Worm (Caenorhabditis elegans): ENCODE data around the gene abu-10.

abu-10 gene

DNA sequence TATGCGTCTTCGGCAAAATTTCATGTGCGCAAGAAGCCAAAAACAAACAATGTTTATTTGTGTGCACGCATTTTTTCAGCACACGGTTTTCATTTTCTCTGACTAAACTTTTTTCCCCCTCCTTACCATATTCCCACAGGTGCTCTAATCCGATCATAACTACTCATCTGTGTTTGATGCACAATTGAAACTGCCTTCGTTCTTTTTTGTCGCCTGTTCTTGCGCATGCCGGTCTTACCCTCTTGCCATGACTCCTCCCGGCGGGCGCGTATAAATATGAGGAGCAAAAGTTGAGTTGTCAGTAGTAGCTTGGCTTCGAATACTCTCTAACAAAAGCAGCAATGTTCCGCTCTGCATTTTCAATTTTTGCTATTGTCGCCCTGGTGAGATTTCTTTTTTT, at the start of gene abu-10:
Gene abu-10, plus strand, starts transcription at position 301 of the 400 bp plus-strand sequence.
- TF ChIP-seq egl-13 (tag; optimal IDR thresholded peaks at IDR 0.05) (no peak), nhr-84 (tag; optimal IDR thresholded peaks at IDR 0.05) (no peak), ztf-4 (tag; optimal IDR thresholded peaks at IDR 0.05) (no peak), C34B4.2 (tag; optimal IDR thresholded peaks at IDR 0.05) (no peak), pag-3 (tag; optimal IDR thresholded peaks at IDR 0.05; ENCODE audit: borderline replicate concordance, insufficient read depth) (no peak), swsn-7 (tag; optimal IDR thresholded peaks at IDR 0.05) (no peak), nhr-90 (tag; optimal IDR thresholded peaks at IDR 0.05; ENCODE audit: poor library complexity) (no peak), sox-4 (tag; optimal IDR thresholded peaks at IDR 0.05) (no peak), xbp-1 (tag; optimal IDR thresholded peaks at IDR 0.05) (no peak), F16B12.6 (tag; optimal IDR thresholded peaks at IDR 0.05) (no peak), fkh-10 (GFP tag; optimal IDR thresholded peaks at IDR 0.05) (no peak), unc-86 (tag; optimal IDR thresholded peaks at IDR 0.05) (no peak), ceh-90 (tag; optimal IDR thresholded peaks at IDR 0.05) (no peak), fkh-8 (tag; optimal IDR thresholded peaks at IDR 0.05) (no peak)

- no peak for TF ChIP-seq aly-2 (tag; optimal IDR thresholded peaks at IDR 0.05)
- no peak for TF ChIP-seq ztf-4 (tag; optimal IDR thresholded peaks at IDR 0.05)
- TF ChIP-seq lin-13 (GFP tag; optimal IDR thresholded peaks at IDR 0.05), result no peak
- TF ChIP-seq sox-4 (tag; optimal IDR thresholded peaks at IDR 0.05), result no peak
- TF ChIP-seq skn-1 (tag; optimal IDR thresholded peaks at IDR 0.05), result no peak
- TF ChIP-seq vab-15 (tag; optimal IDR thresholded peaks at IDR 0.05), result no peak
- TF ChIP-seq efl-3 (GFP tag; optimal IDR thresholded peaks at IDR 0.05), result no peak
- no peak for TF ChIP-seq pag-3 (tag; optimal IDR thresholded peaks at IDR 0.05; ENCODE audit: borderline replicate concordance, insufficient read depth)
- no peak for TF ChIP-seq nhr-28 (tag; optimal IDR thresholded peaks at IDR 0.05)
- TF ChIP-seq Y116A8C.19 (tag; optimal IDR thresholded peaks at IDR 0.05; ENCODE audit: borderline replicate concordance), result no peak
- TF ChIP-seq lin-14 (GFP tag; optimal IDR thresholded peaks at IDR 0.05), result no peak
- no peak for TF ChIP-seq egl-13 (tag; optimal IDR thresholded peaks at IDR 0.05)
- no peak for TF ChIP-seq ama-1 (optimal IDR thresholded peaks at IDR 0.05)
- TF ChIP-seq mdl-1 (tag; optimal IDR thresholded peaks at IDR 0.05), result no peak
- no peak for TF ChIP-seq ets-5 (GFP tag; IDR thresholded peaks at IDR 0.05)
- no peak for TF ChIP-seq dsc-1 (tag; optimal IDR thresholded peaks at IDR 0.05)
- no peak for TF ChIP-seq lin-15B (tag; optimal IDR thresholded peaks at IDR 0.05)
- TF ChIP-seq ceh-82 (tag; optimal IDR thresholded peaks at IDR 0.05), result no peak
Observed at ce11 chrX:3751370-3751769, 46.6 kb upstream of the abu-10 start.

DNA sequence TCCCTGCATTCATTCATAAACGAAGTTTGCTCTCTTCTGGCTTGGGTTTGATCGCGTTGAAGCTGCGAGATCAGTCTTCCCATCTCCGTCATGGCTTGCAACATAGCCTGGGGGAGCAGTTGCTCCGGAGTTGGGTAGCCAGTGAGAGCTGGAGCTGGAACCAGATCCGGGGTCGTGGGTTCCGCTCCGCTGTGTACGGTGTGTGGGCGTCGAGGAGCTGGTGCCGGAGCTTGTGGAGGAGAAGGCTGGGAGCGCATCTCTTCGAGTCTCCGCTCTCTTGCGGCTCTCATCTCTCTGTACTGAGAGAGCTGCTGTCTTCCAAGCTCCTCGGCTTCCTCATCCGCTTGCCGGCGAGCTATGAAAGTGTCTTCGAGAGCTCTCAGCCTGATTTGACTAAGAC, 45.5 kb upstream of the abu-10 start:
- no peak for TF ChIP-seq ces-1 (GFP tag; optimal IDR thresholded peaks at IDR 0.05)
- no peak for TF ChIP-seq fkh-10 (GFP tag; optimal IDR thresholded peaks at IDR 0.05)
- no peak for TF ChIP-seq grh-1 (GFP tag; IDR thresholded peaks at IDR 0.05)
- TF ChIP-seq fkh-4 (tag; optimal IDR thresholded peaks at IDR 0.05; ENCODE audit: borderline replicate concordance), result no peak
- TF ChIP-seq unc-86 (tag; optimal IDR thresholded peaks at IDR 0.05), result no peak
- no peak for TF ChIP-seq ama-1 (optimal IDR thresholded peaks at IDR 0.05)
- no peak for TF ChIP-seq mab-9 (GFP tag; IDR thresholded peaks at IDR 0.05)
- TF ChIP-seq ceh-88 (GFP tag; IDR thresholded peaks at IDR 0.05), result no peak
- no peak for TF ChIP-seq hpl-2 (GFP tag; optimal IDR thresholded peaks at IDR 0.05)

DNA sequence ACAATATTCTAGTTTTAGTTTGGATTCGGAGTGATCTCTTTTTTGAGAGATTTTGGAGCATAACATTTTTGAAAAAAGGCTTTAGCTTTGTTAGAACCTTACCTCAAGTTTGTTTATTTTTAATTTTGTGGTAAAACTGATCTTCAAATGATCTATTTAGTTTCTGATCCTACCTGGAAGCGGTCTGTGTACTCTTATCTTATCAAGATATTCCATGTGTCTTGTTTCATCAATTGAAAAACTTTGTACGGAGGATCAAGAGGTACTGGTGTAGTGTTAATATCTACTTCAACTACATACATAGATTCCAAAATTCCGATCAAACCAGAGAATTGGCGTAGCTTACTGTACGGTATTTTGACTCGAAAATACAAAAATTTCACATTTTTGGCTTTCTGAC, 42.2 kb upstream of the abu-10 start:
- no peak for TF ChIP-seq nhr-90 (tag; optimal IDR thresholded peaks at IDR 0.05; ENCODE audit: poor library complexity)
- no peak for TF ChIP-seq hlh-4 (tag; optimal IDR thresholded peaks at IDR 0.05)
- no peak for TF ChIP-seq fkh-10 (GFP tag; optimal IDR thresholded peaks at IDR 0.05)
- TF ChIP-seq isw-1 (GFP tag; IDR thresholded peaks at IDR 0.05), result no peak
- TF ChIP-seq vab-15 (tag; optimal IDR thresholded peaks at IDR 0.05), result no peak
- no peak for TF ChIP-seq egl-13 (tag; optimal IDR thresholded peaks at IDR 0.05)
- TF ChIP-seq nhr-237 (tag; optimal IDR thresholded peaks at IDR 0.05), result no peak
- no peak for TF ChIP-seq pqm-1 (tag; optimal IDR thresholded peaks at IDR 0.05)
- TF ChIP-seq lin-15B (tag; optimal IDR thresholded peaks at IDR 0.05), result no peak
- TF ChIP-seq mep-1 (tag; optimal IDR thresholded peaks at IDR 0.05), result no peak
- TF ChIP-seq egl-27 (tag; optimal IDR thresholded peaks at IDR 0.05), result no peak
- TF ChIP-seq blmp-1 (tag; optimal IDR thresholded peaks at IDR 0.05), result no peak
- no peak for TF ChIP-seq skn-1 (tag; optimal IDR thresholded peaks at IDR 0.05)
- TF ChIP-seq elt-3 (tag; optimal IDR thresholded peaks at IDR 0.05), result peak in 5 of 6 experiments; percentile 5 to 89 (median 63)
- TF ChIP-seq nhr-85 (tag), result peak; percentile 21
- no peak for TF ChIP-seq nhr-11 (tag; optimal IDR thresholded peaks at IDR 0.05)
- no peak for TF ChIP-seq ceh-82 (tag; optimal IDR thresholded peaks at IDR 0.05)
